Worm (Caenorhabditis elegans) whole organism, young adult: ENCODE measurements around the gene nhr-207.

Source experiments
- lin-35 ChIP-seq, 3 experiments: fragments of 150-350 bp in 2 of 3; sonication (generic microtip) in 1 of 3; optimal IDR thresholded peaks; 2 replicates each; lab custom pipeline; 2014 to 2018; ENCODE audit warnings: missing biosample characterization in 3 of 3, missing genetic modification characterization in 3 of 3, missing genetic modification reagents in 3 of 3
- unc-62 ChIP-seq: fragments of 150-350 bp; optimal IDR thresholded peaks from 2 replicates; lab custom pipeline; 2014; ENCODE audit warnings: missing biosample characterization, missing genetic modification reagents, missing genetic modification characterization

- no peak for TF ChIP-seq unc-62 (GFP tag; lab: Kevin White, UChicago)
- TF ChIP-seq lin-35 (GFP tag; optimal IDR thresholded peaks at IDR 0.05; lab: Kevin White, UChicago) = no peak
These were observed 8.0 kb downstream of the nhr-207 start, which contains the start of gene nhr-153 for ce11 chrV:12103920-12104319.
